Fruit fly (Drosophila melanogaster) whole organism, adult: ENCODE results near the gene Rim2.

Experiments used
- CG11617 ChIP-seq: fragments of 200-800 bp; sonication (Bioruptor generic); optimal IDR thresholded peaks from 2 replicates; lab custom pipeline; 2017; ENCODE audit warnings: mild to moderate bottlenecking, missing biosample characterization, missing genetic modification reagents, missing genetic modification characterization
- CG12768 ChIP-seq: fragments of 200-800 bp; sonication (Bioruptor generic); optimal IDR thresholded peaks from 2 replicates; lab custom pipeline; 2017; ENCODE audit warnings: missing biosample characterization, missing genetic modification characterization, mild to moderate bottlenecking, moderate library complexity, missing genetic modification reagents
- CG14711 ChIP-seq: fragments of 200-800 bp; sonication (Bioruptor generic); optimal IDR thresholded peaks from 2 replicates; lab custom pipeline; 2018; ENCODE audit warnings: missing biosample characterization, mild to moderate bottlenecking, missing genetic modification characterization, moderate library complexity
- CG1620 ChIP-seq: fragments of 200-800 bp; sonication (Bioruptor generic); optimal IDR thresholded peaks from 2 replicates; lab custom pipeline; 2016; ENCODE audit warnings: missing biosample characterization, missing genetic modification characterization
- CG33017 ChIP-seq: fragments of 200-800 bp; sonication (Bioruptor generic); optimal IDR thresholded peaks from 2 replicates; lab custom pipeline; 2018; ENCODE audit warnings: missing biosample characterization, mild to moderate bottlenecking, missing genetic modification characterization, moderate library complexity
- CG5204 ChIP-seq: fragments of 200-800 bp; sonication (Bioruptor generic); optimal IDR thresholded peaks from 2 replicates; lab custom pipeline; 2016; ENCODE audit warnings: missing biosample characterization, missing genetic modification characterization
- Clk ChIP-seq: fragments of 200-800 bp; sonication (Bioruptor generic); optimal IDR thresholded peaks from 2 replicates; lab custom pipeline; 2017; ENCODE audit warnings: missing biosample characterization, missing genetic modification characterization
- cnc ChIP-seq, 2 experiments: fragments of >200 bp; optimal IDR thresholded peaks; 2 replicates each; lab custom pipeline; 2017

DNA sequence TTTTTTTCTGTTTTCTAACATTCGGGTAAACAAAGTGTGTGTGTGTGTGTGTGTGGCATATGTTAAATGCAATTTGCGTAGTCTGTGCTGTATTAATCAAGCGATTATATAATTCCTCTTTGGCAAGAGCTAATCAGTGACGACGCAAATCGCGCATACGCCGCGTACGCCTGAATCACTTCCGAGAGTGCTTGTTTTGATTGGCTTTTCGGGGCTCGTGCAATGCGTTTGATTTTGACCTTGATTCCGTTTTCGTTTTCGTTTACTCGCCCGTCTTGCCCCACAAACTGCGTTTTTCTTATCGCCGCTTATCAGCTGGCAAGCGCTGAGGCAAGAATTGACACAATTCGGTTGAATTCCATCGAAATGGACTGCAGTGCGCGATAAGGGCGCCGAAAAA, 31.3 kb downstream of the Rim2 start:
- no peak for TF ChIP-seq CG5204 (GFP tag; lab: Kevin White, UChicago)
- no peak for TF ChIP-seq cnc (optimal IDR thresholded peaks at IDR 0.05; lab: Kevin White, UChicago)
- no peak for TF ChIP-seq Clk (GFP tag; lab: Kevin White, UChicago)
- no peak for TF ChIP-seq CG33017 (tag; lab: Kevin White, UChicago)
- TF ChIP-seq CG1620: no peak
- TF ChIP-seq CG11617 (GFP tag; lab: Kevin White, UChicago): no peak
- no peak for TF ChIP-seq CG12768 (GFP tag; lab: Kevin White, UChicago)
- TF ChIP-seq CG14711 (tag; lab: Kevin White, UChicago): no peak
